Worm (Caenorhabditis elegans) whole organism, L1 larva: Measurements from ENCODE around the gene tbc-7.

Experiments used
- C04F5.9 ChIP-seq: sonication (generic microtip); optimal IDR thresholded peaks from 2 replicates; lab custom pipeline; 2016; ENCODE audit warnings: missing genetic modification characterization, missing compliant biosample characterization
- alr-1 ChIP-seq: fragments of 200-800 bp; sonication (Bioruptor generic); optimal IDR thresholded peaks from 2 replicates; lab custom pipeline; 2018; ENCODE audit warnings: borderline replicate concordance, mild to moderate bottlenecking, missing genetic modification characterization, missing compliant biosample characterization
- aly-2 ChIP-seq: fragments of 150-350 bp; optimal IDR thresholded peaks from 2 replicates; lab custom pipeline; 2014; ENCODE audit warnings: missing biosample characterization, missing genetic modification characterization
- blmp-1 ChIP-seq: fragments of 150-350 bp; optimal IDR thresholded peaks from 2 replicates; lab custom pipeline; 2014; ENCODE audit warnings: missing biosample characterization, missing genetic modification characterization
- ceh-82 ChIP-seq, 3 experiments: fragments of 150-350 bp in 1 of 3; sonication (generic microtip) in 2 of 3; optimal IDR thresholded peaks; 2 replicates each; lab custom pipeline; 2014 to 2017; ENCODE audit warnings: missing biosample characterization in 3 of 3, missing genetic modification characterization in 3 of 3
- dsc-1 ChIP-seq: sonication (generic microtip); optimal IDR thresholded peaks from 2 replicates; lab custom pipeline; 2016; ENCODE audit warnings: mild to moderate bottlenecking, missing genetic modification characterization, missing compliant biosample characterization
- efl-1 ChIP-seq, 4 experiments: fragments of 150-350 bp; optimal IDR thresholded peaks in 3 of 4; peaks in 1 of 4; 1 replicate in 1 of 4; 2 replicates in 3 of 4; lab custom pipeline; 2014; ENCODE audit warnings: missing biosample characterization in 2 of 4, missing genetic modification characterization in 2 of 4, missing genetic modification reagents in 2 of 4
- egl-13 ChIP-seq: sonication (generic microtip); optimal IDR thresholded peaks from 2 replicates; lab custom pipeline; 2016; ENCODE audit warnings: missing genotype, missing genetic modification reagents, missing genetic modification characterization, missing compliant biosample characterization
- elt-3 ChIP-seq, 6 experiments: fragments of 150-350 bp in 1 of 6; sonication (generic microtip); optimal IDR thresholded peaks; 2 replicates each; lab custom pipeline; 2017 to 2018; ENCODE audit warnings: missing biosample characterization in 6 of 6, missing genetic modification characterization in 6 of 6, inconsistent platforms in 1 of 6
- fkh-10 ChIP-seq: sonication (generic microtip); optimal IDR thresholded peaks from 2 replicates; lab custom pipeline; 2017; ENCODE audit warnings: missing biosample characterization, missing genetic modification reagents, missing genetic modification characterization
- fkh-8 ChIP-seq: sonication (generic microtip); optimal IDR thresholded peaks from 2 replicates; lab custom pipeline; 2016; ENCODE audit warnings: mild to moderate bottlenecking, missing genetic modification characterization, missing compliant biosample characterization
- grh-1 ChIP-seq: fragments of 200-800 bp; sonication (Bioruptor generic); IDR thresholded peaks from 2 replicates; pipeline ENCODE4 v1.3.6; 2022; ENCODE audit warnings: missing genetic modification reagents, missing genetic modification characterization, missing compliant biosample characterization
- hlh-17 ChIP-seq: fragments of 200-800 bp; sonication (Bioruptor generic); optimal IDR thresholded peaks from 2 replicates; lab custom pipeline; 2018; ENCODE audit warnings: missing genetic modification characterization, mild to moderate bottlenecking, missing compliant biosample characterization, moderate library complexity, borderline replicate concordance
- hpl-2 ChIP-seq: fragments of 150-350 bp; optimal IDR thresholded peaks from 2 replicates; lab custom pipeline; 2014; ENCODE audit warnings: missing biosample characterization, missing genetic modification reagents, missing genetic modification characterization
- lin-14 ChIP-seq: fragments of 200-800 bp; sonication (Bioruptor generic); optimal IDR thresholded peaks from 2 replicates; lab custom pipeline; 2018; ENCODE audit warnings: mild to moderate bottlenecking, missing genetic modification characterization, moderate library complexity, missing compliant biosample characterization
- mab-9 ChIP-seq: fragments of 200-800 bp; sonication (Bioruptor generic); IDR thresholded peaks from 2 replicates; pipeline ENCODE4 v1.3.6; 2022; ENCODE audit warnings: missing genetic modification reagents, missing genetic modification characterization, missing compliant biosample characterization
- mdl-1 ChIP-seq, 2 experiments: fragments of 150-350 bp; optimal IDR thresholded peaks; 2 replicates each; lab custom pipeline; 2014 to 2017; ENCODE audit warnings: missing biosample characterization in 2 of 2, missing genetic modification characterization in 2 of 2, inconsistent platforms in 1 of 2
- mep-1 ChIP-seq: fragments of 150-350 bp; optimal IDR thresholded peaks from 2 replicates; lab custom pipeline; 2014; ENCODE audit warnings: missing biosample characterization, missing genetic modification characterization
- nhr-47 ChIP-seq: sonication (generic microtip); optimal IDR thresholded peaks from 2 replicates; lab custom pipeline; 2016; ENCODE audit warnings: mild to moderate bottlenecking, missing genetic modification characterization, moderate library complexity, missing compliant biosample characterization
- nhr-71 ChIP-seq: sonication (generic microtip); optimal IDR thresholded peaks from 2 replicates; lab custom pipeline; 2016; ENCODE audit warnings: mild to moderate bottlenecking, missing genetic modification characterization, moderate library complexity, missing compliant biosample characterization
- nhr-85 ChIP-seq: sonication (generic microtip); peaks from one replicate; lab custom pipeline; 2016; ENCODE audit warnings: missing genetic modification characterization, inconsistent platforms, missing compliant biosample characterization
- nhr-90 ChIP-seq: sonication (generic microtip); optimal IDR thresholded peaks from 2 replicates; lab custom pipeline; 2016; ENCODE audit warnings: mild to moderate bottlenecking, missing genetic modification characterization, missing compliant biosample characterization; ENCODE audit not compliant: poor library complexity
- pag-3 ChIP-seq: sonication (generic microtip); optimal IDR thresholded peaks from 2 replicates; lab custom pipeline; 2017; ENCODE audit warnings: missing genetic modification characterization, mild to moderate bottlenecking, missing compliant biosample characterization, antibody characterized with exemption, borderline replicate concordance; ENCODE audit not compliant: insufficient read depth
- pax-3 ChIP-seq: fragments of 200-800 bp; sonication (Bioruptor generic); optimal IDR thresholded peaks from 2 replicates; lab custom pipeline; 2018; ENCODE audit warnings: mild to moderate bottlenecking, missing genetic modification characterization, moderate library complexity, missing compliant biosample characterization
- skn-1 ChIP-seq: fragments of 150-350 bp; optimal IDR thresholded peaks from 2 replicates; lab custom pipeline; 2014; ENCODE audit warnings: missing biosample characterization, missing genetic modification characterization
- snpc-4 ChIP-seq: fragments of 150-350 bp; optimal IDR thresholded peaks from 2 replicates; lab custom pipeline; 2014; ENCODE audit warnings: missing biosample characterization, missing genetic modification characterization
- swsn-7 ChIP-seq: sonication (generic microtip); optimal IDR thresholded peaks from 2 replicates; lab custom pipeline; 2016; ENCODE audit warnings: missing genetic modification characterization, missing compliant biosample characterization
- tlp-1 ChIP-seq: fragments of 150-350 bp; optimal IDR thresholded peaks from 2 replicates; lab custom pipeline; 2014; ENCODE audit warnings: missing biosample characterization, missing genetic modification characterization
- unc-130 ChIP-seq: fragments of 150-350 bp; optimal IDR thresholded peaks from 2 replicates; lab custom pipeline; 2017; ENCODE audit warnings: missing biosample characterization, missing genetic modification characterization, inconsistent platforms
- unc-30 ChIP-seq: sonication (generic microtip); optimal IDR thresholded peaks from 2 replicates; lab custom pipeline; 2017; ENCODE audit warnings: missing biosample characterization, missing genetic modification characterization
- unc-86 ChIP-seq: sonication (generic microtip); optimal IDR thresholded peaks from 2 replicates; lab custom pipeline; 2016; ENCODE audit warnings: missing genetic modification characterization, missing compliant biosample characterization
- vab-15 ChIP-seq: sonication (generic microtip); optimal IDR thresholded peaks from 2 replicates; lab custom pipeline; 2017; ENCODE audit warnings: missing genotype, mild to moderate bottlenecking, missing genetic modification characterization, missing compliant biosample characterization
- ztf-11 ChIP-seq, 2 experiments: sonication (generic microtip); optimal IDR thresholded peaks; 2 replicates each; lab custom pipeline; 2016 to 2017; ENCODE audit warnings: missing genetic modification characterization in 2 of 2, missing biosample characterization in 1 of 2, missing compliant biosample characterization in 1 of 2

The tbc-7 gene

ce11 chrX:5121789-5122188, 12.3 kb upstream of the tbc-7 start (continued):
- TF ChIP-seq snpc-4 (tag; lab: Kevin White, UChicago) (no peak), nhr-85 (tag; lab: Kevin White, UChicago) (peak; percentile 55), unc-130 (no peak), hlh-17 (GFP tag; lab: Kevin White, UChicago) (no peak), aly-2 (tag; lab: Kevin White, UChicago) (no peak), alr-1 (tag; lab: Kevin White, UChicago) (no peak), pax-3 (tag; lab: Kevin White, UChicago) (no peak), nhr-90 (tag; lab: Kevin White, UChicago) (no peak), ceh-82 (tag; optimal IDR thresholded peaks at IDR 0.05; lab: Kevin White, UChicago) (peak; percentile 10 to 56 (median 10)), mab-9 (no peak), fkh-10 (peak; percentile 45), skn-1 (tag; lab: Kevin White, UChicago) (peak; percentile 3), swsn-7 (tag; lab: Kevin White, UChicago) (peak; percentile 42)

- TF ChIP-seq nhr-85 (tag; lab: Kevin White, UChicago) (peak; percentile 73), unc-130 (peak; percentile 2), lin-14 (peak; percentile 13), swsn-7 (tag; lab: Kevin White, UChicago) (no peak), blmp-1 (tag; lab: Kevin White, UChicago) (peak; percentile 51), grh-1 (GFP tag; lab: Robert Waterston, UW) (no peak), elt-3 (tag; optimal IDR thresholded peaks at IDR 0.05; lab: Kevin White, UChicago) (peak in 1 of 6 experiments; percentile 80), C04F5.9 (no peak), mep-1 (no peak)
These were observed 11.7 kb upstream of the tbc-7 start for ce11 chrX:5122369-5122768.

ce11 chrX:5122791-5123414, 11.2 kb upstream of the tbc-7 start:
- TF ChIP-seq tlp-1 (tag; lab: Kevin White, UChicago) (no peak), efl-1 (optimal IDR thresholded peaks at IDR 0.05; lab: Kevin White, UChicago) (no peak), efl-1 (GFP tag; optimal IDR thresholded peaks at IDR 0.05 in 1 of 2; lab: Kevin White, UChicago) (peak in 1 of 2 experiments; percentile 67), nhr-47 (tag; lab: Kevin White, UChicago) (peak; percentile 40), vab-15 (tag; lab: Kevin White, UChicago) (no peak), blmp-1 (tag; lab: Kevin White, UChicago) (peak; percentile 3), unc-30 (tag; lab: Kevin White, UChicago) (no peak), dsc-1 (tag; lab: Kevin White, UChicago) (peak; percentile 87), pax-3 (tag; lab: Kevin White, UChicago) (no peak), egl-13 (tag; lab: Kevin White, UChicago) (peak; percentile 58), mdl-1 (tag; optimal IDR thresholded peaks at IDR 0.05; lab: Kevin White, UChicago) (no peak), hpl-2 (GFP tag; lab: Kevin White, UChicago) (no peak), fkh-8 (tag; lab: Kevin White, UChicago) (peak; percentile 30), nhr-85 (tag; lab: Kevin White, UChicago) (peak; percentile 7), skn-1 (tag; lab: Kevin White, UChicago) (no peak), nhr-71 (tag; lab: Kevin White, UChicago) (peak; percentile 18), ztf-11 (tag; optimal IDR thresholded peaks at IDR 0.05; lab: Kevin White, UChicago) (peak in 1 of 2 experiments; percentile 15), pag-3 (no peak), unc-86 (tag; lab: Kevin White, UChicago) (peak; percentile 71)

- TF ChIP-seq pag-3 = no peak
- peak; percentile 9 for TF ChIP-seq blmp-1 (tag; lab: Kevin White, UChicago)
- no peak for TF ChIP-seq nhr-85 (tag; lab: Kevin White, UChicago)
- TF ChIP-seq egl-13 (tag; lab: Kevin White, UChicago) = no peak
These were observed 9.8 kb upstream of the tbc-7 start for ce11 chrX:5124288-5124687.
